Worm (Caenorhabditis elegans) whole organism, L3 larva: ENCODE measurements around the gene T09A5.5.

Experiments used
- R02D3.7 ChIP-seq: fragments of 150-350 bp; optimal IDR thresholded peaks from 2 replicates; lab custom pipeline; 2014; ENCODE audit warnings: missing biosample characterization, missing genetic modification characterization
- ceh-28 ChIP-seq: fragments of 150-350 bp; optimal IDR thresholded peaks from 2 replicates; lab custom pipeline; 2014; ENCODE audit warnings: missing biosample characterization, missing genetic modification reagents, missing genetic modification characterization
- egl-27 ChIP-seq: sonication (generic microtip); optimal IDR thresholded peaks from 4 replicates; lab custom pipeline; 2017; ENCODE audit warnings: missing biosample characterization, missing genetic modification reagents, missing genetic modification characterization
- jun-1 ChIP-seq: fragments of 150-350 bp; optimal IDR thresholded peaks from 2 replicates; lab custom pipeline; 2014; ENCODE audit warnings: missing biosample characterization, missing genetic modification reagents, missing genetic modification characterization
- lin-39 ChIP-seq: fragments of 150-350 bp; optimal IDR thresholded peaks from 2 replicates; lab custom pipeline; 2018; ENCODE audit warnings: missing biosample characterization, missing genetic modification reagents, missing genetic modification characterization
- nhr-11 ChIP-seq: fragments of 150-350 bp; optimal IDR thresholded peaks from 2 replicates; lab custom pipeline; 2014; ENCODE audit warnings: missing biosample characterization, missing genetic modification characterization
- nhr-12 ChIP-seq: fragments of 150-350 bp; optimal IDR thresholded peaks from 2 replicates; lab custom pipeline; 2014; ENCODE audit warnings: missing biosample characterization, missing genetic modification characterization
- skn-1 ChIP-seq: fragments of 150-350 bp; optimal IDR thresholded peaks from 2 replicates; lab custom pipeline; 2014; ENCODE audit warnings: missing biosample characterization, missing genetic modification characterization
- snpc-4 ChIP-seq: fragments of 150-350 bp; optimal IDR thresholded peaks from 2 replicates; lab custom pipeline; 2014; ENCODE audit warnings: missing biosample characterization, missing genetic modification characterization
- ztf-11 ChIP-seq: fragments of 150-350 bp; optimal IDR thresholded peaks from 2 replicates; lab custom pipeline; 2014; ENCODE audit warnings: missing biosample characterization, missing genetic modification characterization

ce11 chrII:7877744-7878468 lies 24.3 kb upstream of the T09A5.5 start, which contains the start of gene T01H3.2:
- TF ChIP-seq snpc-4 (tag; lab: Kevin White, UChicago) (no peak), jun-1 (tag; lab: Kevin White, UChicago) (no peak), egl-27 (tag; lab: Kevin White, UChicago) (no peak), nhr-12 (tag; lab: Kevin White, UChicago) (no peak), ceh-28 (tag; lab: Kevin White, UChicago) (no peak), ztf-11 (tag; lab: Kevin White, UChicago) (no peak), lin-39 (tag; lab: Kevin White, UChicago) (no peak), nhr-11 (tag; lab: Kevin White, UChicago) (no peak), skn-1 (tag; lab: Kevin White, UChicago) (no peak), R02D3.7 (tag; lab: Kevin White, UChicago) (no peak)
